ENCODE assay signal across 1 fruit fly cellular context in genomic region chr2L:3000517-3000934, dm6.
TF ChIP-seq lines count a peak whose summit lies in the region.

No protein-coding gene starts in this region.

TF ChIP-seq in whole organism, embryonic, 481 proteins besides CTCF, POLR2A, EP300 and RAD21 (continued from another document):
- TF ChIP-seq Hmr (GFP tag; optimal IDR thresholded peaks at IDR 0.05; lab: Kevin White, UChicago), result no peak
- peak; percentile 57 for TF ChIP-seq Scr (GFP tag; IDR thresholded peaks at IDR 0.05; lab: Robert Waterston, UW; ENCODE audit: partially characterized antibody)
- peak; percentile 20; the same call in 1 of the 2 replicates for TF ChIP-seq amos (GFP tag; IDR thresholded peaks at IDR 0.05; lab: Robert Waterston, UW; ENCODE audit: partially characterized antibody)
- peak; percentile 45 for TF ChIP-seq scrt (GFP tag; optimal IDR thresholded peaks at IDR 0.05; lab: Kevin White, UChicago)
- TF ChIP-seq HLH3B (GFP tag; IDR thresholded peaks at IDR 0.05; lab: Robert Waterston, UW), result no peak
- TF ChIP-seq CG4360 (GFP tag; IDR thresholded peaks at IDR 0.05; lab: Robert Waterston, UW), result peak; percentile 82
- TF ChIP-seq CG6175 (GFP tag; IDR thresholded peaks at IDR 0.05; lab: Robert Waterston, UW), result 0 out of 3 replicates have a peak, but pooled peaks have one; percentile 30
